Fruit fly (Drosophila melanogaster): ENCODE measurements around the gene AhcyL2.

The AhcyL2 gene

dm6 chr3R:16960219-16960618, 21.7 kb downstream of the AhcyL2 start (continued):
- TF ChIP-seq CG15479 (GFP tag; optimal IDR thresholded peaks at IDR 0.05) (no peak), amos (GFP tag; IDR thresholded peaks at IDR 0.05; ENCODE audit: partially characterized antibody) (no peak), chinmo (GFP tag; IDR thresholded peaks at IDR 0.05; ENCODE audit: partially characterized antibody) (0 out of 4 replicates have a peak, but pooled peaks have one; percentile 44), D (optimal IDR thresholded peaks at IDR 0.05) (peak; percentile 76), D (GFP tag; optimal IDR thresholded peaks at IDR 0.05) (no peak), Lpt (GFP tag; optimal IDR thresholded peaks at IDR 0.05) (no peak), CG3065 (GFP tag; optimal IDR thresholded peaks at IDR 0.05) (no peak), CG6854 (GFP tag; optimal IDR thresholded peaks at IDR 0.05) (no peak), twi (tag; optimal IDR thresholded peaks at IDR 0.05) (peak; percentile 94), H2.0 (GFP tag; IDR thresholded peaks at IDR 0.05) (no peak), CG8765 (GFP tag; IDR thresholded peaks at IDR 0.05) (no peak), jing (GFP tag; optimal IDR thresholded peaks at IDR 0.05) (no peak), CG1792 (GFP tag; optimal IDR thresholded peaks at IDR 0.05) (no peak), CG17612 (GFP tag; IDR thresholded peaks at IDR 0.05) (no peak), CG9727 (GFP tag; optimal IDR thresholded peaks at IDR 0.05) (no peak), dmrt99B (tag; optimal IDR thresholded peaks at IDR 0.05) (no peak), Adf1 (GFP tag; IDR thresholded peaks at IDR 0.05) (0 out of 2 replicates have a peak, but pooled peaks have one; percentile 16), CG11093 (GFP tag; IDR thresholded peaks at IDR 0.05) (0 out of 3 replicates have a peak, but pooled peaks have one; percentile 12), CG9876 (GFP tag; optimal IDR thresholded peaks at IDR 0.05) (no peak), Bdp1 (GFP tag; optimal IDR thresholded peaks at IDR 0.05) (no peak), wor (GFP tag; IDR thresholded peaks at IDR 0.05) (no peak), insv (GFP tag; optimal IDR thresholded peaks at IDR 0.05) (peak in 1 of 2 experiments; percentile 45), ewg (GFP tag; optimal IDR thresholded peaks at IDR 0.05) (peak; percentile 90), CG16813 (GFP tag; IDR thresholded peaks at IDR 0.05; ENCODE audit: partially characterized antibody) (peak; percentile 22; the same call in 1 of the 3 replicates), gro (GFP tag; optimal IDR thresholded peaks at IDR 0.05) (no peak), mirr (GFP tag; optimal IDR thresholded peaks at IDR 0.05) (no peak), jigr1 (GFP tag; IDR thresholded peaks at IDR 0.05) (no peak), tll (GFP tag; optimal IDR thresholded peaks at IDR 0.05) (peak in 1 of 2 experiments; percentile 1), ara (GFP tag; IDR thresholded peaks at IDR 0.05) (0 out of 2 replicates have a peak, but pooled peaks have one; percentile 12), CG32767 (GFP tag; IDR thresholded peaks at IDR 0.05) (peak; percentile 96), BEAF-32 (GFP tag; optimal IDR thresholded peaks at IDR 0.05) (no peak), Hr51 (GFP tag; optimal IDR thresholded peaks at IDR 0.05) (no peak), CG14050 (GFP tag; IDR thresholded peaks at IDR 0.05) (no peak), Tbp (GFP tag; optimal IDR thresholded peaks at IDR 0.05) (no peak), ssp (GFP tag; IDR thresholded peaks at IDR 0.05) (no peak), phol (tag; optimal IDR thresholded peaks at IDR 0.05) (peak; percentile 31), CG13123 (GFP tag; optimal IDR thresholded peaks at IDR 0.05) (no peak), CG13624 (GFP tag; optimal IDR thresholded peaks at IDR 0.05) (no peak), Deaf1 (tag; optimal IDR thresholded peaks at IDR 0.05) (peak; percentile 43), CG10959 (GFP tag; IDR thresholded peaks at IDR 0.05) (no peak), MBD-R2 (GFP tag; IDR thresholded peaks at IDR 0.05) (0 out of 2 replicates have a peak, but pooled peaks have one; percentile 9), NC2β (GFP tag; optimal IDR thresholded peaks at IDR 0.05) (no peak), CG12659 (GFP tag; optimal IDR thresholded peaks at IDR 0.05) (no peak), Dfd (GFP tag; optimal IDR thresholded peaks at IDR 0.05) (no peak), Drgx (GFP tag; IDR thresholded peaks at IDR 0.05) (no peak), rib (GFP tag; IDR thresholded peaks at IDR 0.05) (0 out of 2 replicates have a peak, but pooled peaks have one; percentile 23), chm (GFP tag; IDR thresholded peaks at IDR 0.05) (no peak)

All from whole organism, embryonic.